Worm (Caenorhabditis elegans) whole organism, late embryonic: Measurements from ENCODE around the gene C52E2.5.

ENCODE experiments used
- C08G9.2 ChIP-seq: sonication (generic microtip); optimal IDR thresholded peaks from 2 replicates; lab custom pipeline; 2016; ENCODE audit warnings: mild to moderate bottlenecking, missing genetic modification characterization, moderate library complexity, missing compliant biosample characterization
- C38D4.7 ChIP-seq: fragments of 200-800 bp; sonication (Bioruptor generic); optimal IDR thresholded peaks from 2 replicates; lab custom pipeline; 2018; ENCODE audit warnings: mild to moderate bottlenecking, missing genetic modification characterization, moderate library complexity, missing compliant biosample characterization
- F13H6.1 ChIP-seq: sonication (generic microtip); optimal IDR thresholded peaks from 2 replicates; lab custom pipeline; 2016; ENCODE audit warnings: missing genetic modification characterization, missing compliant biosample characterization
- K02D7.2 ChIP-seq: sonication (generic microtip); optimal IDR thresholded peaks from 2 replicates; lab custom pipeline; 2017; ENCODE audit warnings: mild to moderate bottlenecking, missing genetic modification characterization, missing compliant biosample characterization
- ceh-14 ChIP-seq: sonication (generic microtip); optimal IDR thresholded peaks from 2 replicates; lab custom pipeline; 2016; ENCODE audit warnings: missing genotype, missing genetic modification characterization, missing compliant biosample characterization
- ceh-19 ChIP-seq: fragments of 200-800 bp; sonication (Bioruptor generic); optimal IDR thresholded peaks from 2 replicates; lab custom pipeline; 2018; ENCODE audit warnings: mild to moderate bottlenecking, missing genetic modification characterization, missing compliant biosample characterization
- ceh-2 ChIP-seq: sonication (generic microtip); optimal IDR thresholded peaks from 2 replicates; lab custom pipeline; 2016; ENCODE audit warnings: missing genotype, missing genetic modification characterization, missing compliant biosample characterization
- ceh-34 ChIP-seq: sonication (generic microtip); optimal IDR thresholded peaks from 2 replicates; lab custom pipeline; 2016; ENCODE audit warnings: mild to moderate bottlenecking, missing genetic modification characterization, missing compliant biosample characterization
- ceh-48 ChIP-seq: sonication (generic microtip); optimal IDR thresholded peaks from 2 replicates; lab custom pipeline; 2016; ENCODE audit warnings: missing genetic modification characterization, inconsistent platforms, missing compliant biosample characterization
- ceh-6 ChIP-seq: fragments of 200-800 bp; sonication (Bioruptor generic); optimal IDR thresholded peaks from 2 replicates; lab custom pipeline; 2018; ENCODE audit warnings: mild to moderate bottlenecking, missing genetic modification characterization, missing compliant biosample characterization
- dmd-4 ChIP-seq: sonication (generic microtip); optimal IDR thresholded peaks from 2 replicates; lab custom pipeline; 2016; ENCODE audit warnings: borderline replicate concordance, missing genetic modification characterization, missing compliant biosample characterization
- elt-2 ChIP-seq: sonication (generic microtip); optimal IDR thresholded peaks from 2 replicates; lab custom pipeline; 2016; ENCODE audit warnings: missing genetic modification reagents, missing genetic modification characterization, missing compliant biosample characterization
- ets-4 ChIP-seq: sonication (generic microtip); optimal IDR thresholded peaks from 2 replicates; lab custom pipeline; 2016; ENCODE audit warnings: missing genetic modification characterization, missing compliant biosample characterization
- fkh-10 ChIP-seq: fragments of 150-350 bp; optimal IDR thresholded peaks from 2 replicates; lab custom pipeline; 2014; ENCODE audit warnings: missing biosample characterization, missing genetic modification reagents, missing genetic modification characterization
- gmeb-2 ChIP-seq: sonication (generic microtip); optimal IDR thresholded peaks from 2 replicates; lab custom pipeline; 2016; ENCODE audit warnings: missing genetic modification characterization, inconsistent platforms, missing compliant biosample characterization
- hlh-13 ChIP-seq: fragments of 200-800 bp; sonication (Bioruptor generic); optimal IDR thresholded peaks from 2 replicates; lab custom pipeline; 2018; ENCODE audit warnings: mild to moderate bottlenecking, missing genetic modification characterization, missing compliant biosample characterization
- hlh-6 ChIP-seq: sonication (generic microtip); optimal IDR thresholded peaks from 2 replicates; lab custom pipeline; 2016; ENCODE audit warnings: missing genotype, missing genetic modification characterization, missing compliant biosample characterization
- hlh-8 ChIP-seq: sonication (generic microtip); optimal IDR thresholded peaks from 2 replicates; lab custom pipeline; 2016; ENCODE audit warnings: missing genotype, missing genetic modification characterization, missing compliant biosample characterization
- lim-6 ChIP-seq: sonication (generic microtip); optimal IDR thresholded peaks from 2 replicates; lab custom pipeline; 2016; ENCODE audit warnings: missing genetic modification characterization, missing compliant biosample characterization
- lin-11 ChIP-seq: fragments of 200-800 bp; sonication (Bioruptor generic); optimal IDR thresholded peaks from 2 replicates; lab custom pipeline; 2018; ENCODE audit warnings: mild to moderate bottlenecking, missing genetic modification characterization, missing compliant biosample characterization
- madf-2 ChIP-seq: sonication (generic microtip); optimal IDR thresholded peaks from 2 replicates; lab custom pipeline; 2017; ENCODE audit warnings: missing genetic modification characterization, missing compliant biosample characterization
- nhr-11 ChIP-seq: fragments of 150-350 bp; optimal IDR thresholded peaks from 2 replicates; lab custom pipeline; 2014; ENCODE audit warnings: missing biosample characterization, missing genetic modification characterization
- nhr-232 ChIP-seq: sonication (generic microtip); optimal IDR thresholded peaks from 2 replicates; lab custom pipeline; 2016; ENCODE audit warnings: missing genetic modification characterization, missing compliant biosample characterization
- npax-4 ChIP-seq: sonication (generic microtip); optimal IDR thresholded peaks from 2 replicates; lab custom pipeline; 2016; ENCODE audit warnings: missing genetic modification characterization, missing compliant biosample characterization
- pat-9 ChIP-seq: fragments of 200-800 bp; sonication (Bioruptor generic); optimal IDR thresholded peaks from 2 replicates; lab custom pipeline; 2018; ENCODE audit warnings: mild to moderate bottlenecking, missing genetic modification characterization, moderate library complexity, missing compliant biosample characterization
- pha-2 ChIP-seq: sonication (generic microtip); optimal IDR thresholded peaks from 2 replicates; lab custom pipeline; 2017; ENCODE audit warnings: mild to moderate bottlenecking, missing genetic modification characterization, missing compliant biosample characterization
- pqm-1 ChIP-seq: sonication (generic microtip); optimal IDR thresholded peaks from 2 replicates; lab custom pipeline; 2016; ENCODE audit warnings: missing genetic modification characterization, missing compliant biosample characterization
- pros-1 ChIP-seq: fragments of 150-350 bp; optimal IDR thresholded peaks from 2 replicates; lab custom pipeline; 2014; ENCODE audit warnings: missing biosample characterization, missing genetic modification reagents, missing genetic modification characterization
- sdc-2 ChIP-seq: sonication (generic microtip); optimal IDR thresholded peaks from 2 replicates; lab custom pipeline; 2016; ENCODE audit warnings: missing genotype, missing genetic modification characterization, missing compliant biosample characterization
- sox-2 ChIP-seq: fragments of 200-800 bp; sonication (Bioruptor generic); IDR thresholded peaks from 2 replicates; pipeline ENCODE4 v1.3.6; 2022; ENCODE audit warnings: missing genetic modification reagents, missing genetic modification characterization, missing compliant biosample characterization
- sox-4 ChIP-seq: sonication (generic microtip); optimal IDR thresholded peaks from 2 replicates; lab custom pipeline; 2017; ENCODE audit warnings: mild to moderate bottlenecking, missing genetic modification characterization, inconsistent platforms, missing compliant biosample characterization
- syd-9 ChIP-seq: sonication (generic microtip); optimal IDR thresholded peaks from 2 replicates; lab custom pipeline; 2016; ENCODE audit warnings: mild to moderate bottlenecking, missing genetic modification characterization, moderate library complexity, missing compliant biosample characterization
- tbx-2 ChIP-seq: sonication (generic microtip); optimal IDR thresholded peaks from 2 replicates; lab custom pipeline; 2016; ENCODE audit warnings: missing genetic modification characterization, missing compliant biosample characterization
- tbx-7 ChIP-seq: sonication (generic microtip); optimal IDR thresholded peaks from 2 replicates; lab custom pipeline; 2016; ENCODE audit warnings: missing genotype, missing genetic modification characterization, missing compliant biosample characterization
- ttx-3 ChIP-seq: sonication (generic microtip); optimal IDR thresholded peaks from 2 replicates; lab custom pipeline; 2016; ENCODE audit warnings: missing genetic modification reagents, missing genetic modification characterization, missing compliant biosample characterization
- unc-3 ChIP-seq, 2 experiments: fragments of 200-800 bp in 1 of 2; sonication (Bioruptor generic) in 1 of 2; sonication (generic microtip) in 1 of 2; conservative IDR thresholded peaks in 1 of 2; optimal IDR thresholded peaks in 1 of 2; 2 replicates each; pipeline versions ENCODE4 v1.3.6 to Lab custom; 2016 to 2022; ENCODE audit warnings: missing compliant biosample characterization in 2 of 2, missing genetic modification characterization in 2 of 2, missing genetic modification reagents in 1 of 2
- unc-42 ChIP-seq: sonication (generic microtip); optimal IDR thresholded peaks from 2 replicates; lab custom pipeline; 2016; ENCODE audit warnings: missing genotype, missing genetic modification characterization, missing compliant biosample characterization
- unc-55 ChIP-seq: sonication (generic microtip); optimal IDR thresholded peaks from 2 replicates; lab custom pipeline; 2017; ENCODE audit warnings: missing biosample characterization, missing genetic modification reagents, missing genetic modification characterization
- ztf-16 ChIP-seq: sonication (generic microtip); optimal IDR thresholded peaks from 2 replicates; lab custom pipeline; 2017; ENCODE audit warnings: missing genetic modification characterization, missing compliant biosample characterization

C52E2.5 gene

DNA sequence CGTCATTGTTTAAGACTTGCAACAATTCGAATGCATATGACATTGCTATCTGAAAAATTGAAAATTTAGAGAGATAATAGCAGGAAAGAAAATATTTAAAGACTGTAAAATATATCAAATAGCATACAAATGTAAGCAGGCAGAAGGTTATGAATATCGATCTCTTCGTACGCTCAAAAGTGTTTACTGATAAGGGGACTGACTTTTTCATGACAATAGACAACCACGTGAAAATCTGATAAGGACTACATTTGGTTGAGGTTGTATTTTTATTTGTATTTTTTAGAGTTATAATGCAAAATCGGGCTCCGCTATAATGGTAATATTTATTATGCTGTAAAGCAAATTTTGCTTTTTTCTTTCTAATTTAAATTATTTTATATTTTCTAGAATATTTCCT, at the start of gene C52E2.5, which contains the start of gene C52E2.4:
C52E2.5 (minus strand) TSS at position 43 of the 400 bp plus-strand sequence.
C52E2.4 (plus strand) TSS at position 252 of the 400 bp plus-strand sequence.
- TF ChIP-seq sox-4 (tag; lab: Kevin White, UChicago) (no peak), elt-2 (tag; lab: Kevin White, UChicago) (peak; percentile 67)

ce11 chrII:1890682-1891081, 47.9 kb upstream of the C52E2.5 start, which contains the start of gene math-9:
Gene math-9 (minus strand): TSS chrII:1890782.
- no peak for TF ChIP-seq pat-9 (tag; lab: Kevin White, UChicago)
- TF ChIP-seq ceh-34, result no peak
- TF ChIP-seq unc-55 (GFP tag; lab: Kevin White, UChicago), result no peak
- TF ChIP-seq hlh-13 (GFP tag; lab: Kevin White, UChicago), result no peak
- TF ChIP-seq syd-9, result no peak
- TF ChIP-seq ceh-2 (tag; lab: Kevin White, UChicago), result no peak
- no peak for TF ChIP-seq C38D4.7 (GFP tag; lab: Kevin White, UChicago)
- TF ChIP-seq ttx-3, result no peak
- no peak for TF ChIP-seq ceh-6 (GFP tag; lab: Kevin White, UChicago)
- no peak for TF ChIP-seq nhr-232 (tag; lab: Kevin White, UChicago)

DNA sequence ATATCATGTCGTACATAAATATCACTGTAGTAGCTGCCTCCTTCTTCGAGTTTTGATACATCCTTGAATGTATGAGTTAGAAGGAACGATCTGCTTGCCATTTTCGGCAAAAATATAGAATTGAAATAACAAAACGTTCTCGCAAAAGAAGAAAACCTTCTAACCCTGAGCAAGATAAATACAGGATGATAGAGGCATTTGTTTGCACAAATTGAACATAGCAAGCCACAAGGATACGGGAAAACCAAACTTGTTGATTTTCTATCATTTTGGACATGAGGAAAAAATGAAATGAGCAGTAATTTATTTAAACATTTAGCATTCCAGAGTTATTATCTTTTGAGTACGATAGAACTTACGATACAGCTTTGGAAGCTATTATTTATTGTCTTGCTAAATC, 46.3 kb upstream of the C52E2.5 start, which contains the start of gene math-8:
math-8 (minus strand) TSS at position 101 of the 400 bp plus-strand sequence.
- no peak for TF ChIP-seq elt-2 (tag; lab: Kevin White, UChicago)
- TF ChIP-seq sox-2, result no peak
- no peak for TF ChIP-seq ttx-3
- TF ChIP-seq K02D7.2, result no peak
- TF ChIP-seq F13H6.1 (tag; lab: Kevin White, UChicago), result no peak
- no peak for TF ChIP-seq ceh-34
- TF ChIP-seq hlh-8 (tag; lab: Kevin White, UChicago), result no peak
- no peak for TF ChIP-seq unc-42 (tag; lab: Kevin White, UChicago)
- TF ChIP-seq unc-3 (GFP tag; conservative IDR thresholded peaks at IDR 0.05; lab: Robert Waterston, UW), result no peak
- no peak for TF ChIP-seq unc-3 (tag; optimal IDR thresholded peaks at IDR 0.05; lab: Kevin White, UChicago)
- no peak for TF ChIP-seq C38D4.7 (GFP tag; lab: Kevin White, UChicago)
- no peak for TF ChIP-seq nhr-232 (tag; lab: Kevin White, UChicago)
- no peak for TF ChIP-seq C08G9.2 (tag; lab: Kevin White, UChicago)
- TF ChIP-seq npax-4 (tag; lab: Kevin White, UChicago), result no peak
- TF ChIP-seq tbx-2 (tag; lab: Kevin White, UChicago), result no peak
- no peak for TF ChIP-seq pros-1 (tag; lab: Kevin White, UChicago)
- TF ChIP-seq pqm-1, result no peak
- no peak for TF ChIP-seq lin-11 (tag; lab: Kevin White, UChicago)

DNA sequence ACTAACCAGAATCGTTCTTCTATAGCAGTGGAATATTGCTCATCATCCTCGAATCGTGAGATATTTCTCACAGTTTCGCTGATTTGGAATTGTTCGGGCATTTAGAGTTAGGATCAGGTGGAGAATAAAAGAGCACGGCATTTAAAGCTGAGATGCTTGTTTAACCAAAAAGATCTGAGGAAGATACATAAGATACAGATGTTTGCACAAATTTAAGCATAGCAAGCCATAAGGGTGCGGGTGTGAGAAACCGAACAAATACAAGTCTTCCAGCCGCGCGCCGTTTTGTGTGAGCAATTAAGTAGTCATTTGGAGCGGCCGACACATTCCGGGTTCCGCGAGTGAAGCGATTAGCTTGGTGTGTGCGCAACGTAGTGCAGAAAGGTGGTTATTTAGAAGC, 43.6 kb upstream of the C52E2.5 start, which contains the start of gene math-7:
math-7 (minus strand) TSS at position 101 of the 400 bp plus-strand sequence.
- TF ChIP-seq ztf-16 (tag; lab: Kevin White, UChicago) (no peak), pqm-1 (no peak), ets-4 (tag; lab: Kevin White, UChicago) (no peak), sox-4 (tag; lab: Kevin White, UChicago) (no peak), dmd-4 (tag; lab: Kevin White, UChicago) (no peak), ceh-14 (tag; lab: Kevin White, UChicago) (no peak), ceh-34 (no peak), pha-2 (tag; lab: Kevin White, UChicago) (no peak), lin-11 (tag; lab: Kevin White, UChicago) (no peak), hlh-6 (no peak), sox-2 (no peak)

DNA sequence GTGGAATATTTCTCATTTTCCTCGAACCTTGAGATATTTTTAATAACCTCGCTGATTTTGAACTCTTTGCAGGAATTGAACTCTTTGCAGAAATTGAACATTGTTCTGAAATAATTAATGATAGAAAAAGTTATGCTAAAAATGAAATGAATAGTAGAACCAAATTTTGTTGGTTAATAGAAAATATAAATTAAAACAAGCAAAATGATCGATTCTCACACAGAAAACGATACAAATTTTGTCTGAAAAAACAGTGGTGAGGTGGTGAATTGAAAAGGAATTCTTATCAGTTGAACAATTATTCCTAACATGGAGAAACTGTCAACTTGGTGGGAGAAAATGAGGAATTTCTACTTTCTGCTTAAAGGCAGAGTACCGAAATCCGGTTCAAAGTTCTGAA, 41.9 kb upstream of the C52E2.5 start, which contains the start of gene math-6:
math-6 (minus strand) TSS at position 101 of the 400 bp plus-strand sequence.
- TF ChIP-seq nhr-11 (tag; lab: Kevin White, UChicago), result no peak
- TF ChIP-seq K02D7.2, result no peak
- no peak for TF ChIP-seq ceh-48 (tag; lab: Kevin White, UChicago)
- TF ChIP-seq lim-6, result no peak
- TF ChIP-seq tbx-7 (tag; lab: Kevin White, UChicago), result no peak
- no peak for TF ChIP-seq ceh-6 (GFP tag; lab: Kevin White, UChicago)
- no peak for TF ChIP-seq sdc-2 (tag; lab: Kevin White, UChicago)
- no peak for TF ChIP-seq hlh-6
- TF ChIP-seq madf-2 (tag; lab: Kevin White, UChicago), result no peak
- TF ChIP-seq sox-2, result no peak
- no peak for TF ChIP-seq gmeb-2 (tag; lab: Kevin White, UChicago)
- TF ChIP-seq ceh-19, result no peak
- TF ChIP-seq fkh-10 (GFP tag; lab: Kevin White, UChicago), result no peak
